Fruit fly (Drosophila melanogaster) whole organism, prepupa: ENCODE results near the gene Pep.

Source experiments
- Blimp-1 ChIP-seq: fragments of 200-800 bp; sonication (Bioruptor generic); optimal IDR thresholded peaks from 3 replicates; lab custom pipeline; 2017; ENCODE audit warnings: missing biosample characterization, missing genetic modification characterization, mild to moderate bottlenecking, moderate library complexity, missing genetic modification reagents
- CG10669 ChIP-seq: fragments of 200-800 bp; sonication (Bioruptor generic); optimal IDR thresholded peaks from 3 replicates; lab custom pipeline; 2018; ENCODE audit warnings: missing biosample characterization, mild to moderate bottlenecking, missing genetic modification characterization, moderate library complexity
- CG11294 ChIP-seq: fragments of 200-800 bp; sonication (Bioruptor generic); IDR thresholded peaks from 2 replicates; pipeline ENCODE4 v1.3.6; 2022; ENCODE audit warnings: missing biosample characterization, missing genetic modification characterization
- CG11902 ChIP-seq: fragments of 200-800 bp; sonication (Bioruptor generic); optimal IDR thresholded peaks from 3 replicates; lab custom pipeline; 2016; ENCODE audit warnings: missing biosample characterization, missing genetic modification characterization
- CG15336 ChIP-seq: fragments of 200-800 bp; sonication (Bioruptor generic); IDR thresholded peaks from 2 replicates; pipeline ENCODE4 v1.3.6; 2022; ENCODE audit warnings: missing biosample characterization, missing genetic modification characterization
- CG1621 ChIP-seq: fragments of 200-800 bp; sonication (Bioruptor generic); optimal IDR thresholded peaks from 3 replicates; lab custom pipeline; 2018; ENCODE audit warnings: missing biosample characterization, mild to moderate bottlenecking, missing genetic modification characterization
- CG16779 ChIP-seq: fragments of 200-800 bp; sonication (Bioruptor generic); optimal IDR thresholded peaks from 3 replicates; lab custom pipeline; 2017; ENCODE audit warnings: missing biosample characterization, mild to moderate bottlenecking, missing genetic modification characterization
- CG3032 ChIP-seq: fragments of 200-800 bp; optimal IDR thresholded peaks from 2 replicates; lab custom pipeline; 2019; ENCODE audit warnings: missing biosample characterization, mild to moderate bottlenecking, missing genetic modification characterization, moderate library complexity
- CG31627 ChIP-seq: fragments of 200-800 bp; sonication (Bioruptor generic); optimal IDR thresholded peaks from 3 replicates; lab custom pipeline; 2016; ENCODE audit warnings: missing biosample characterization, missing genetic modification characterization
- CG32006 ChIP-seq: fragments of 200-800 bp; sonication (Bioruptor generic); optimal IDR thresholded peaks from 3 replicates; lab custom pipeline; 2017; ENCODE audit warnings: missing biosample characterization, mild to moderate bottlenecking, missing genetic modification characterization
- CG3919 ChIP-seq: fragments of 200-800 bp; sonication (Bioruptor generic); optimal IDR thresholded peaks from 3 replicates; lab custom pipeline; 2016; ENCODE audit warnings: missing biosample characterization, missing genetic modification characterization
- CG4318 ChIP-seq: fragments of 200-800 bp; sonication (Bioruptor generic); optimal IDR thresholded peaks from 3 replicates; lab custom pipeline; 2017; ENCODE audit warnings: missing biosample characterization, mild to moderate bottlenecking, missing genetic modification characterization
- CG6163 ChIP-seq: fragments of 200-800 bp; sonication (Bioruptor generic); IDR thresholded peaks from 3 replicates; pipeline ENCODE4 v1.3.6; 2022; ENCODE audit warnings: missing biosample characterization, missing genetic modification characterization
- CG6276 ChIP-seq: fragments of 200-800 bp; sonication (Bioruptor generic); optimal IDR thresholded peaks from 2 replicates; lab custom pipeline; 2017; ENCODE audit warnings: missing biosample characterization, mild to moderate bottlenecking, missing genetic modification characterization
- CG6808 ChIP-seq: fragments of 200-800 bp; sonication (Bioruptor generic); optimal IDR thresholded peaks from 3 replicates; lab custom pipeline; 2017; ENCODE audit warnings: missing biosample characterization, missing genetic modification characterization, mild to moderate bottlenecking, moderate library complexity, missing genetic modification reagents
- CG6854 ChIP-seq: fragments of 200-800 bp; sonication (Bioruptor generic); optimal IDR thresholded peaks from 2 replicates; lab custom pipeline; 2017; ENCODE audit warnings: missing biosample characterization, mild to moderate bottlenecking, missing genetic modification characterization
- CG7368 ChIP-seq: fragments of 200-800 bp; sonication (Bioruptor generic); optimal IDR thresholded peaks from 3 replicates; lab custom pipeline; 2016; ENCODE audit warnings: missing biosample characterization, missing genetic modification characterization
- CG8119 ChIP-seq: fragments of 200-800 bp; sonication (Bioruptor generic); IDR thresholded peaks from 3 replicates; pipeline ENCODE4 v1.3.6; 2022; ENCODE audit warnings: missing biosample characterization, missing genetic modification characterization
- CG9139 ChIP-seq: fragments of 200-800 bp; sonication (Bioruptor generic); optimal IDR thresholded peaks from 3 replicates; lab custom pipeline; 2017; ENCODE audit warnings: missing biosample characterization, mild to moderate bottlenecking, missing genetic modification characterization
- Eip75B ChIP-seq: fragments of 200-800 bp; sonication (Bioruptor generic); optimal IDR thresholded peaks from 3 replicates; lab custom pipeline; 2016; ENCODE audit warnings: missing biosample characterization, missing genetic modification characterization
- Eip78C ChIP-seq: fragments of 200-800 bp; sonication (Bioruptor generic); peaks from one replicate; lab custom pipeline; 2016; ENCODE audit warnings: missing biosample characterization, missing genetic modification characterization
- Ets96B ChIP-seq: fragments of 200-800 bp; optimal IDR thresholded peaks from 2 replicates; lab custom pipeline; 2019; ENCODE audit warnings: missing biosample characterization, mild to moderate bottlenecking, missing genetic modification characterization, moderate library complexity
- Gug ChIP-seq: fragments of 200-800 bp; sonication (Bioruptor generic); IDR thresholded peaks from 2 replicates; pipeline ENCODE4 v1.3.6; 2022; ENCODE audit warnings: missing biosample characterization, missing genetic modification characterization
- Hr39 ChIP-seq: fragments of 200-800 bp; sonication (Bioruptor generic); optimal IDR thresholded peaks from 2 replicates; lab custom pipeline; 2016; ENCODE audit warnings: missing biosample characterization, missing genetic modification characterization
- Hr4 ChIP-seq: fragments of 200-800 bp; sonication (Bioruptor generic); optimal IDR thresholded peaks from 3 replicates; lab custom pipeline; 2016; ENCODE audit warnings: missing biosample characterization, missing genetic modification characterization
- Lpt ChIP-seq: fragments of 200-800 bp; sonication (Bioruptor generic); optimal IDR thresholded peaks from 3 replicates; lab custom pipeline; 2016; ENCODE audit warnings: missing biosample characterization, missing genetic modification characterization
- Met ChIP-seq: fragments of 200-800 bp; sonication (Bioruptor generic); optimal IDR thresholded peaks from 3 replicates; lab custom pipeline; 2016; ENCODE audit warnings: missing biosample characterization, missing genetic modification characterization
- Smox ChIP-seq: fragments of 200-800 bp; sonication (Bioruptor generic); optimal IDR thresholded peaks from 3 replicates; lab custom pipeline; 2016; ENCODE audit warnings: missing biosample characterization, missing genetic modification characterization
- Sox14 ChIP-seq: fragments of 200-800 bp; sonication (Bioruptor generic); optimal IDR thresholded peaks from 3 replicates; lab custom pipeline; 2016; ENCODE audit warnings: missing biosample characterization, missing genetic modification characterization
- Sox15 ChIP-seq: fragments of 200-800 bp; sonication (Bioruptor generic); optimal IDR thresholded peaks from 3 replicates; lab custom pipeline; 2016; ENCODE audit warnings: missing biosample characterization, missing genetic modification characterization
- achi ChIP-seq: fragments of 200-800 bp; sonication (Bioruptor generic); optimal IDR thresholded peaks from 3 replicates; lab custom pipeline; 2016; ENCODE audit warnings: missing biosample characterization, missing genetic modification characterization
- dac ChIP-seq: fragments of 200-800 bp; sonication (Bioruptor generic); optimal IDR thresholded peaks from 2 replicates; lab custom pipeline; 2017; ENCODE audit warnings: missing biosample characterization, mild to moderate bottlenecking, missing genetic modification characterization
- dsx ChIP-seq: fragments of 200-800 bp; optimal IDR thresholded peaks from 3 replicates; lab custom pipeline; 2019; ENCODE audit warnings: missing biosample characterization, mild to moderate bottlenecking, missing genetic modification characterization, moderate library complexity; ENCODE audit not compliant: poor library complexity, severe bottlenecking
- eg ChIP-seq: fragments of 200-800 bp; sonication (Bioruptor generic); IDR thresholded peaks from 3 replicates; pipeline ENCODE4 v1.3.6; 2022; ENCODE audit warnings: missing biosample characterization, missing genetic modification characterization
- esn ChIP-seq: fragments of 200-800 bp; sonication (Bioruptor generic); optimal IDR thresholded peaks from 2 replicates; lab custom pipeline; 2016; ENCODE audit warnings: missing biosample characterization, mild to moderate bottlenecking, missing genetic modification characterization, moderate library complexity
- fd59A ChIP-seq: fragments of 200-800 bp; sonication (Bioruptor generic); optimal IDR thresholded peaks from 2 replicates; lab custom pipeline; 2017; ENCODE audit warnings: missing biosample characterization, mild to moderate bottlenecking, missing genetic modification characterization, missing genetic modification reagents
- fd85E ChIP-seq: fragments of 200-800 bp; sonication (Bioruptor generic); optimal IDR thresholded peaks from 3 replicates; lab custom pipeline; 2016; ENCODE audit warnings: missing biosample characterization, missing genetic modification characterization
- fkh ChIP-seq: fragments of 200-800 bp; sonication (Bioruptor generic); optimal IDR thresholded peaks from 3 replicates; lab custom pipeline; 2017; ENCODE audit warnings: missing biosample characterization, mild to moderate bottlenecking, missing genetic modification characterization, moderate library complexity
- lz ChIP-seq: fragments of 200-800 bp; sonication (Bioruptor generic); optimal IDR thresholded peaks from 3 replicates; lab custom pipeline; 2016; ENCODE audit warnings: missing biosample characterization, missing genetic modification characterization
- net ChIP-seq: fragments of 200-800 bp; sonication (Bioruptor generic); optimal IDR thresholded peaks from 3 replicates; lab custom pipeline; 2016; ENCODE audit warnings: missing biosample characterization, missing genetic modification characterization
- pdm3 ChIP-seq: fragments of 200-800 bp; sonication (Bioruptor generic); optimal IDR thresholded peaks from 3 replicates; lab custom pipeline; 2016; ENCODE audit warnings: missing biosample characterization, missing genetic modification characterization
- salr ChIP-seq, 2 experiments: fragments of 200-800 bp; sonication (Bioruptor generic); optimal IDR thresholded peaks; 3 replicates each; lab custom pipeline; 2016 to 2018; ENCODE audit warnings: missing biosample characterization in 2 of 2, missing genetic modification characterization in 2 of 2, mild to moderate bottlenecking in 1 of 2
- ss ChIP-seq, 2 experiments: fragments of 200-800 bp; sonication (Bioruptor generic); optimal IDR thresholded peaks; 2 replicates in 1 of 2; 3 replicates in 1 of 2; lab custom pipeline; 2017 to 2018; ENCODE audit warnings: mild to moderate bottlenecking in 2 of 2, missing biosample characterization in 2 of 2, missing genetic modification characterization in 2 of 2, moderate library complexity in 1 of 2
- svp ChIP-seq: fragments of 200-800 bp; sonication (Bioruptor generic); peaks from one replicate; lab custom pipeline; 2016; ENCODE audit warnings: missing biosample characterization, missing genetic modification characterization
- topi ChIP-seq: fragments of 200-800 bp; sonication (Bioruptor generic); optimal IDR thresholded peaks from 3 replicates; lab custom pipeline; 2016; ENCODE audit warnings: missing biosample characterization, missing genetic modification characterization
- vri ChIP-seq: fragments of 200-800 bp; sonication (Bioruptor generic); optimal IDR thresholded peaks from 3 replicates; lab custom pipeline; 2016; ENCODE audit warnings: missing biosample characterization, mild to moderate bottlenecking, missing genetic modification characterization

The Pep gene

DNA sequence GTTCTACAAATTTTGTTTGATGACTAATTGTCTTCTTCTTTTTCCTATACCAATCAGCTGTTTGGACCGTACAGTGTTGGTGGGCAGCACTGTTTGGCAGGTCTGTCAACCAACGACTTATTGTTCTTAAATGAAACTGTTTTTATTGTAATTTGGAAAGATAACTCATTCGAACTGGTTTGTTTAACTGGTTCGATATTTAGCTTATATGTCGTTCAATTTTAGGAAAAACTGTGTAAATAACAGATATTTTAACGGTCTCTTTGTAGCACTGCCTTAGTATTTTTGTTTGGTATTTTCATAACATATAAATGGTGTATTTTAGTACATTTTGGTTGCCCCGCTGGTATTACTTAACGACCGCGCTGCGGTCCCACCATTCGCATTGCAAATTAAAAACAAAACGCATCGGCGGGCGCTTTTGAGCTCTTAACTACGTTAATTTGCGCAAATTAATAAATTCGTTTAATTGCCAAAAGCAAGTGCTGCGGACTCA lies 23.3 kb downstream of the Pep start, which contains the start of the genes Vps60 and anchor (continued):
- TF ChIP-seq CG4318 (no peak), net (GFP tag; lab: Kevin White, UChicago) (no peak), CG6808 (GFP tag; lab: Kevin White, UChicago) (peak; percentile 88), CG6163 (0 out of 3 replicates have a peak, but pooled peaks have one; percentile 42), vri (GFP tag; lab: Kevin White, UChicago) (peak; percentile 72), CG9139 (GFP tag; lab: Kevin White, UChicago) (no peak), CG3032 (tag; lab: Kevin White, UChicago) (peak; percentile 41), CG7368 (GFP tag; lab: Kevin White, UChicago) (peak; percentile 59), CG1621 (tag; lab: Kevin White, UChicago) (peak; percentile 30), salr (GFP tag; optimal IDR thresholded peaks at IDR 0.05; lab: Kevin White, UChicago) (peak in 1 of 2 experiments; percentile 30), CG32006 (peak; percentile 12), CG16779 (tag; lab: Kevin White, UChicago) (no peak), Met (peak; percentile 61), topi (GFP tag; lab: Kevin White, UChicago) (peak; percentile 64), fd85E (GFP tag; lab: Kevin White, UChicago) (no peak), Eip75B (GFP tag; lab: Kevin White, UChicago) (peak; percentile 69), dsx (GFP tag; lab: Kevin White, UChicago) (no peak)

DNA sequence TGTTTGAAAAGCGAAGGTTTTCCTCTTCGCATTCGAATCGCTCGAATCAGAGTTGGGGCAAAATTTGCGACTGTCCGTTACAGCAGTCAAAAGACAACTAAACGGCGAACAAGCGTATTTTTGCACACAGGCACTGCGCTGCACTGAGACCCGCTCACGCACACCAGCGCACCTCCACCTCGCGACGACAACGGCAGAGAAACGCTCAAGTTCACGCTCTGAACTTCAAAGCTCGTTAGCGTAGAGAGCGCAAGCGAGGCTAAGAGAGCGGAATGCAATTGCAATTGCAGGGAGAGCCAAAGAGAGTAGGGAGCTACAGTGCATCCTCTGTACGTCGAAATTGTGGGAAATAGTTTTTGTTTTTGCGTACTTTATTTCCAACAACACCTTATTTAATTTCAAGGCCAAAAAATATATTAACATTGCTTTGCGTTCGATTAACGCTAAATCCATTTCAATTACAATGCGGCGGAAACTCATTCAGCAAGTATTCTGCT lies 25.6 kb downstream of the Pep start, which contains the start of gene Eip74EF:
Gene Eip74EF, minus strand, starts transcription at position 117 of the 497 bp plus-strand sequence.
- TF ChIP-seq Hr39 = peak; percentile 72
- TF ChIP-seq CG9139 (GFP tag; lab: Kevin White, UChicago) = peak; percentile 56
- TF ChIP-seq CG11294 (GFP tag; lab: Robert Waterston, UW) = 0 out of 2 replicates have a peak, but pooled peaks have one; percentile 31
- peak; percentile 81 for TF ChIP-seq CG6854 (GFP tag; lab: Kevin White, UChicago)
- TF ChIP-seq lz = peak; percentile 79
- TF ChIP-seq achi (GFP tag; lab: Kevin White, UChicago) = peak; percentile 44
- peak; percentile 55 for TF ChIP-seq CG32006
- peak; percentile 27 for TF ChIP-seq CG6276 (GFP tag; lab: Kevin White, UChicago)
- TF ChIP-seq esn (GFP tag; lab: Kevin White, UChicago) = peak; percentile 85
- TF ChIP-seq fd85E (GFP tag; lab: Kevin White, UChicago) = peak; percentile 62
- TF ChIP-seq CG15336 (GFP tag; lab: Robert Waterston, UW) = peak; percentile 79
- peak; percentile 85 for TF ChIP-seq Eip78C (GFP tag; lab: Kevin White, UChicago)
- peak; percentile 30; the same call in 1 of the 2 replicates for TF ChIP-seq Gug (GFP tag; lab: Robert Waterston, UW)
- peak; percentile 75 for TF ChIP-seq CG16779 (tag; lab: Kevin White, UChicago)
- TF ChIP-seq Hr4 (GFP tag; lab: Kevin White, UChicago) = peak; percentile 68
- TF ChIP-seq vri (GFP tag; lab: Kevin White, UChicago) = peak; percentile 70
- peak; percentile 60 for TF ChIP-seq CG31627
- TF ChIP-seq Blimp-1 (GFP tag; lab: Kevin White, UChicago) = peak; percentile 37
- TF ChIP-seq topi (GFP tag; lab: Kevin White, UChicago) = peak; percentile 74
- peak; percentile 9 for TF ChIP-seq CG11902 (GFP tag; lab: Kevin White, UChicago)
- TF ChIP-seq Ets96B (tag; lab: Kevin White, UChicago) = peak; percentile 64
- TF ChIP-seq pdm3 (GFP tag; lab: Kevin White, UChicago) = peak; percentile 74
- TF ChIP-seq svp (GFP tag; lab: Kevin White, UChicago) = peak; percentile 91
- peak; percentile 57 for TF ChIP-seq CG6808 (GFP tag; lab: Kevin White, UChicago)
- peak; percentile 61 for TF ChIP-seq CG10669 (GFP tag; lab: Kevin White, UChicago)
- TF ChIP-seq eg = peak; percentile 81
- no peak for TF ChIP-seq dac (GFP tag; lab: Kevin White, UChicago)
- TF ChIP-seq CG7368 (GFP tag; lab: Kevin White, UChicago) = peak; percentile 51
- TF ChIP-seq Sox15 = peak; percentile 30
- TF ChIP-seq CG8119 (GFP tag; lab: Robert Waterston, UW) = peak; percentile 72; the same call in 2 of the 3 replicates
- TF ChIP-seq ss (GFP tag; optimal IDR thresholded peaks at IDR 0.05; lab: Kevin White, UChicago) = peak; percentile 56 to 67
- TF ChIP-seq fd59A (GFP tag; lab: Kevin White, UChicago) = peak; percentile 25
- TF ChIP-seq Sox14 (GFP tag; lab: Kevin White, UChicago) = peak; percentile 70
- TF ChIP-seq net (GFP tag; lab: Kevin White, UChicago) = peak; percentile 76
- TF ChIP-seq CG3032 (tag; lab: Kevin White, UChicago) = peak; percentile 56
- TF ChIP-seq dsx (GFP tag; lab: Kevin White, UChicago) = peak; percentile 53
- TF ChIP-seq CG3919 (GFP tag; lab: Kevin White, UChicago) = peak; percentile 73
- TF ChIP-seq Smox (GFP tag; lab: Kevin White, UChicago) = peak; percentile 71
- no peak for TF ChIP-seq CG4318
- TF ChIP-seq CG1621 (tag; lab: Kevin White, UChicago) = peak; percentile 36
- no peak for TF ChIP-seq fkh (GFP tag; lab: Kevin White, UChicago)
- peak; percentile 52 for TF ChIP-seq Lpt
